Worm (Caenorhabditis elegans) whole organism, late embryonic: Measurements from ENCODE around the gene W09D10.5.

Experiments
- C08G9.2 ChIP-seq: sonication (generic microtip); optimal IDR thresholded peaks from 2 replicates; lab custom pipeline; 2016; ENCODE audit warnings: mild to moderate bottlenecking, missing genetic modification characterization, moderate library complexity, missing compliant biosample characterization
- ama-1 ChIP-seq: fragments of 150-350 bp; optimal IDR thresholded peaks from 2 replicates; lab custom pipeline; 2014
- ceh-9 ChIP-seq: sonication (generic microtip); optimal IDR thresholded peaks from 2 replicates; lab custom pipeline; 2016; ENCODE audit warnings: mild to moderate bottlenecking, missing genetic modification characterization, inconsistent platforms, missing compliant biosample characterization
- hlh-8 ChIP-seq: sonication (generic microtip); optimal IDR thresholded peaks from 2 replicates; lab custom pipeline; 2016; ENCODE audit warnings: missing genotype, missing genetic modification characterization, missing compliant biosample characterization

ce11 chrIII:10708484-10708883 lies 2.9 kb downstream of the W09D10.5 start:
- TF ChIP-seq hlh-8 (no peak), ama-1 (lab: Kevin White, UChicago) (no peak), C08G9.2 (no peak), ceh-9 (tag; lab: Kevin White, UChicago) (no peak)
